Fruit fly (Drosophila melanogaster) whole organism, embryonic: ENCODE measurements around the gene CG2147.
A peak's percentile ranks its signal among the peaks of the same experiment; 100 is the strongest.

Source experiments
- Antp ChIP-seq: fragments of 200-800 bp; sonication (Bioruptor generic); optimal IDR thresholded peaks from 3 replicates; lab custom pipeline; 2016; ENCODE audit warnings: missing biosample characterization, missing genetic modification characterization
- Blimp-1 ChIP-seq: fragments of 200-800 bp; sonication (Bioruptor generic); optimal IDR thresholded peaks from 3 replicates; lab custom pipeline; 2018; ENCODE audit warnings: missing biosample characterization, missing genetic modification characterization, mild to moderate bottlenecking, moderate library complexity, missing genetic modification reagents
- CG10147 ChIP-seq: fragments of 200-800 bp; sonication (Bioruptor generic); optimal IDR thresholded peaks from 2 replicates; lab custom pipeline; 2019; ENCODE audit warnings: missing biosample characterization, mild to moderate bottlenecking, missing genetic modification characterization, moderate library complexity
- CG10543 ChIP-seq: fragments of 200-800 bp; sonication (Bioruptor generic); optimal IDR thresholded peaks from 3 replicates; lab custom pipeline; 2017; ENCODE audit warnings: missing biosample characterization, mild to moderate bottlenecking, missing genetic modification characterization, moderate library complexity
- CG13894 ChIP-seq: fragments of 200-800 bp; sonication (Bioruptor generic); optimal IDR thresholded peaks from 3 replicates; lab custom pipeline; 2018; ENCODE audit warnings: missing biosample characterization, mild to moderate bottlenecking, missing genetic modification characterization, moderate library complexity
- CG14667 ChIP-seq: fragments of 200-800 bp; sonication (Bioruptor generic); IDR thresholded peaks from 2 replicates; pipeline ENCODE4 v1.3.6; 2022; ENCODE audit warnings: missing biosample characterization, missing genetic modification characterization
- CG17385 ChIP-seq: fragments of 200-800 bp; sonication (Bioruptor generic); optimal IDR thresholded peaks from 3 replicates; lab custom pipeline; 2018; ENCODE audit warnings: missing biosample characterization, mild to moderate bottlenecking, missing genetic modification characterization
- CG17568 ChIP-seq: fragments of 200-800 bp; sonication (Bioruptor generic); optimal IDR thresholded peaks from 2 replicates; lab custom pipeline; 2018; ENCODE audit warnings: missing biosample characterization, mild to moderate bottlenecking, missing genetic modification characterization, moderate library complexity
- CG18764 ChIP-seq: fragments of 200-800 bp; sonication (Bioruptor generic); optimal IDR thresholded peaks from 3 replicates; lab custom pipeline; 2016; ENCODE audit warnings: missing biosample characterization, missing genetic modification characterization
- CG31441 ChIP-seq: fragments of 200-800 bp; sonication (Bioruptor generic); IDR thresholded peaks from 2 replicates; pipeline ENCODE4 v1.3.6; 2022; ENCODE audit warnings: missing biosample characterization, missing genetic modification characterization
- CG32532 ChIP-seq: fragments of 200-800 bp; sonication (Bioruptor generic); IDR thresholded peaks from 2 replicates; pipeline ENCODE4 v1.3.6; 2022; ENCODE audit warnings: missing biosample characterization, missing genetic modification characterization
- CG3726 ChIP-seq: fragments of 200-800 bp; sonication (Bioruptor generic); IDR thresholded peaks from 3 replicates; pipeline ENCODE4, ENCODE4 v1.3.6; 2022; ENCODE audit warnings: missing biosample characterization, missing genetic modification characterization
- CG42726 ChIP-seq: fragments of 200-800 bp; sonication (Bioruptor generic); IDR thresholded peaks from 2 replicates; pipeline ENCODE4 v1.3.6; 2022; ENCODE audit warnings: missing biosample characterization, missing genetic modification characterization; ENCODE audit not compliant: partially characterized antibody
- CG4328 ChIP-seq: fragments of 200-800 bp; sonication (Bioruptor generic); optimal IDR thresholded peaks from 3 replicates; lab custom pipeline; 2017; ENCODE audit warnings: missing biosample characterization, missing genetic modification reagents, missing genetic modification characterization
- CG4707 ChIP-seq: fragments of 200-800 bp; sonication (Bioruptor generic); optimal IDR thresholded peaks from 2 replicates; lab custom pipeline; 2018; ENCODE audit warnings: missing biosample characterization, mild to moderate bottlenecking, missing genetic modification characterization, moderate library complexity
- CG4730 ChIP-seq: fragments of 200-800 bp; sonication (Bioruptor generic); IDR thresholded peaks from 2 replicates; pipeline ENCODE4 v1.3.6; 2022; ENCODE audit warnings: missing biosample characterization, missing genetic modification characterization
- CG5245 ChIP-seq: fragments of 200-800 bp; sonication (Bioruptor generic); optimal IDR thresholded peaks from 3 replicates; lab custom pipeline; 2016; ENCODE audit warnings: missing biosample characterization, missing genetic modification characterization
- CG5953 ChIP-seq: fragments of 200-800 bp; sonication (Bioruptor generic); IDR thresholded peaks from 2 replicates; pipeline ENCODE4 v1.3.6; 2022; ENCODE audit warnings: missing biosample characterization, missing genetic modification characterization
- CG6813 ChIP-seq: fragments of 200-800 bp; sonication (Bioruptor generic); optimal IDR thresholded peaks from 2 replicates; lab custom pipeline; 2017; ENCODE audit warnings: missing biosample characterization, missing genetic modification characterization, mild to moderate bottlenecking, moderate library complexity, missing genetic modification reagents
- CG7271 ChIP-seq: fragments of 200-800 bp; sonication (Bioruptor generic); optimal IDR thresholded peaks from 2 replicates; lab custom pipeline; 2018; ENCODE audit warnings: missing biosample characterization, mild to moderate bottlenecking, missing genetic modification characterization, moderate library complexity
- CHES-1-like ChIP-seq: fragments of 200-800 bp; sonication (Bioruptor generic); optimal IDR thresholded peaks from 2 replicates; lab custom pipeline; 2016; ENCODE audit warnings: missing biosample characterization, missing genetic modification characterization
- E2f1 ChIP-seq: fragments of 200-800 bp; sonication (Bioruptor generic); IDR thresholded peaks from 2 replicates; pipeline ENCODE4 v1.3.6; 2022; ENCODE audit warnings: missing biosample characterization, missing genetic modification characterization
- Fer1 ChIP-seq: fragments of 200-800 bp; sonication (Bioruptor generic); optimal IDR thresholded peaks from 2 replicates; lab custom pipeline; 2017; ENCODE audit warnings: missing biosample characterization, mild to moderate bottlenecking, missing genetic modification characterization
- HHEX ChIP-seq: fragments of 200-800 bp; sonication (Bioruptor generic); optimal IDR thresholded peaks from 3 replicates; lab custom pipeline; 2017; ENCODE audit warnings: missing biosample characterization, mild to moderate bottlenecking, missing genetic modification characterization, missing genetic modification reagents
- Hey ChIP-seq: fragments of 200-800 bp; sonication (Bioruptor generic); optimal IDR thresholded peaks from 3 replicates; lab custom pipeline; 2018; ENCODE audit warnings: missing biosample characterization, mild to moderate bottlenecking, missing genetic modification characterization
- Hmr ChIP-seq: fragments of 200-800 bp; sonication (Bioruptor generic); optimal IDR thresholded peaks from 3 replicates; lab custom pipeline; 2017; ENCODE audit warnings: mild to moderate bottlenecking, missing biosample characterization, missing genetic modification reagents, missing genetic modification characterization
- Meics ChIP-seq: fragments of 200-800 bp; sonication (Bioruptor generic); optimal IDR thresholded peaks from 2 replicates; lab custom pipeline; 2017; ENCODE audit warnings: missing biosample characterization, mild to moderate bottlenecking, missing genetic modification characterization
- Nf-YB ChIP-seq: fragments of 200-800 bp; sonication (Bioruptor generic); optimal IDR thresholded peaks from 3 replicates; lab custom pipeline; 2019; ENCODE audit warnings: missing biosample characterization, mild to moderate bottlenecking, missing genetic modification characterization, moderate library complexity
- Vsx1 ChIP-seq: fragments of 200-800 bp; sonication (Bioruptor generic); optimal IDR thresholded peaks from 2 replicates; lab custom pipeline; 2017; ENCODE audit warnings: missing biosample characterization, mild to moderate bottlenecking, missing genetic modification characterization, missing genetic modification reagents
- YL-1 ChIP-seq: fragments of 200-800 bp; sonication (Bioruptor generic); optimal IDR thresholded peaks from 3 replicates; lab custom pipeline; 2017; ENCODE audit warnings: missing biosample characterization, mild to moderate bottlenecking, missing genetic modification characterization
- bbx ChIP-seq: fragments of 200-800 bp; sonication (Bioruptor generic); IDR thresholded peaks from 2 replicates; pipeline ENCODE4 v1.3.6; 2022; ENCODE audit warnings: missing biosample characterization, missing genetic modification characterization; ENCODE audit not compliant: partially characterized antibody
- cas ChIP-seq: fragments of 200-800 bp; sonication (Bioruptor generic); IDR thresholded peaks from 2 replicates; pipeline ENCODE4 v1.3.6; 2022; ENCODE audit warnings: missing biosample characterization, missing genetic modification characterization
- danr ChIP-seq: fragments of 200-800 bp; sonication (Bioruptor generic); IDR thresholded peaks from 2 replicates; pipeline ENCODE4 v1.3.6; 2022; ENCODE audit warnings: missing biosample characterization, missing genetic modification characterization
- dysf ChIP-seq: fragments of 200-800 bp; sonication (Bioruptor generic); IDR thresholded peaks from 3 replicates; pipeline ENCODE4 v1.3.6; 2022; ENCODE audit warnings: missing biosample characterization, missing genetic modification characterization
- en ChIP-seq: fragments of 200-800 bp; sonication (Bioruptor generic); optimal IDR thresholded peaks from 2 replicates; lab custom pipeline; 2016; ENCODE audit warnings: missing biosample characterization, missing genetic modification characterization
- eyg ChIP-seq: fragments of 200-800 bp; sonication (Bioruptor generic); optimal IDR thresholded peaks from 3 replicates; lab custom pipeline; 2016; ENCODE audit warnings: missing biosample characterization, missing genetic modification characterization
- grn ChIP-seq: fragments of 200-800 bp; sonication (Bioruptor generic); optimal IDR thresholded peaks from 3 replicates; lab custom pipeline; 2017; ENCODE audit warnings: missing biosample characterization, missing genetic modification characterization
- kah ChIP-seq: fragments of 200-800 bp; sonication (Bioruptor generic); optimal IDR thresholded peaks from 2 replicates; lab custom pipeline; 2018; ENCODE audit warnings: missing biosample characterization, mild to moderate bottlenecking, missing genetic modification characterization
- luna ChIP-seq: fragments of 200-800 bp; sonication (Bioruptor generic); optimal IDR thresholded peaks from 2 replicates; lab custom pipeline; 2016; ENCODE audit warnings: missing biosample characterization, missing genetic modification characterization
- nom ChIP-seq: fragments of 200-800 bp; sonication (Bioruptor generic); optimal IDR thresholded peaks from 2 replicates; lab custom pipeline; 2017; ENCODE audit warnings: missing biosample characterization, missing genetic modification characterization, mild to moderate bottlenecking, moderate library complexity, missing genetic modification reagents
- oc ChIP-seq: fragments of 200-800 bp; sonication (Bioruptor generic); optimal IDR thresholded peaks from 2 replicates; lab custom pipeline; 2018; ENCODE audit warnings: missing biosample characterization, mild to moderate bottlenecking, missing genetic modification characterization, moderate library complexity
- org-1 ChIP-seq: fragments of 200-800 bp; sonication (Bioruptor generic); optimal IDR thresholded peaks from 2 replicates; lab custom pipeline; 2017; ENCODE audit warnings: missing biosample characterization, missing genetic modification characterization
- pzg ChIP-seq: fragments of 200-800 bp; sonication (Bioruptor generic); optimal IDR thresholded peaks from 3 replicates; lab custom pipeline; 2018; ENCODE audit warnings: missing biosample characterization, mild to moderate bottlenecking, missing genetic modification characterization, moderate library complexity
- schlank ChIP-seq: fragments of 200-800 bp; sonication (Bioruptor generic); optimal IDR thresholded peaks from 2 replicates; lab custom pipeline; 2018; ENCODE audit warnings: missing biosample characterization, mild to moderate bottlenecking, missing genetic modification characterization
- sima ChIP-seq: fragments of 200-800 bp; sonication (Bioruptor generic); optimal IDR thresholded peaks from 2 replicates; lab custom pipeline; 2016; ENCODE audit warnings: missing biosample characterization, missing genetic modification characterization
- slou ChIP-seq: fragments of 200-800 bp; sonication (Bioruptor generic); optimal IDR thresholded peaks from 3 replicates; lab custom pipeline; 2016; ENCODE audit warnings: missing biosample characterization, missing genetic modification characterization
- so ChIP-seq: fragments of 200-800 bp; sonication (Bioruptor generic); IDR thresholded peaks from 3 replicates; pipeline ENCODE4 v1.3.6; 2022; ENCODE audit warnings: missing biosample characterization, missing genetic modification characterization
- tin ChIP-seq: fragments of 200-800 bp; sonication (Bioruptor generic); optimal IDR thresholded peaks from 3 replicates; lab custom pipeline; 2016; ENCODE audit warnings: missing biosample characterization, missing genetic modification characterization
- twi ChIP-seq: fragments of 200-800 bp; optimal IDR thresholded peaks from 2 replicates; lab custom pipeline; 2019; ENCODE audit warnings: missing biosample characterization, mild to moderate bottlenecking, missing genetic modification characterization, moderate library complexity
- z ChIP-seq: fragments of 200-800 bp; sonication (Bioruptor generic); IDR thresholded peaks from 3 replicates; pipeline ENCODE4 v1.3.6; 2022; ENCODE audit warnings: missing biosample characterization, missing genetic modification characterization

The CG2147 gene

dm6 chrX:8198935-8199580, 41.4 kb upstream of the CG2147 start (continued):
- peak; percentile 6 for TF ChIP-seq schlank (tag; lab: Kevin White, UChicago)
- no peak for TF ChIP-seq CG3726 (GFP tag; lab: Robert Waterston, UW)
- TF ChIP-seq Fer1 (GFP tag; lab: Kevin White, UChicago), result peak; percentile 7
- no peak for TF ChIP-seq CG5953 (GFP tag; lab: Robert Waterston, UW)
- TF ChIP-seq dysf (GFP tag; lab: Robert Waterston, UW), result peak; percentile 28; the same call in 1 of the 3 replicates
- TF ChIP-seq CG10147 (GFP tag; lab: Kevin White, UChicago), result no peak
- peak; percentile 41 for TF ChIP-seq Hey (tag; lab: Kevin White, UChicago)
- TF ChIP-seq E2f1 (GFP tag; lab: Robert Waterston, UW), result no peak
- TF ChIP-seq Blimp-1, result peak; percentile 14
- no peak for TF ChIP-seq CG14667
- TF ChIP-seq CG17385 (GFP tag; lab: Kevin White, UChicago), result no peak
- peak; percentile 14 for TF ChIP-seq oc
- TF ChIP-seq bbx (GFP tag; lab: Robert Waterston, UW), result no peak
- TF ChIP-seq tin (GFP tag; lab: Kevin White, UChicago), result no peak
- TF ChIP-seq YL-1 (GFP tag; lab: Kevin White, UChicago), result no peak
- TF ChIP-seq kah, result no peak
- peak; percentile 25 for TF ChIP-seq Meics (GFP tag; lab: Kevin White, UChicago)
- TF ChIP-seq so, result no peak
- TF ChIP-seq grn, result peak; percentile 65
- TF ChIP-seq Hmr (GFP tag; lab: Kevin White, UChicago), result peak; percentile 47
- TF ChIP-seq CG18764 (GFP tag; lab: Kevin White, UChicago), result no peak
- no peak for TF ChIP-seq CG7271 (tag; lab: Kevin White, UChicago)
- TF ChIP-seq en (GFP tag; lab: Kevin White, UChicago), result no peak
- no peak for TF ChIP-seq CG4328 (GFP tag; lab: Kevin White, UChicago)
- no peak for TF ChIP-seq Antp
- peak; percentile 63 for TF ChIP-seq Vsx1 (GFP tag; lab: Kevin White, UChicago)
- TF ChIP-seq CG13894 (tag; lab: Kevin White, UChicago), result no peak
- no peak for TF ChIP-seq org-1 (GFP tag; lab: Kevin White, UChicago)
- TF ChIP-seq CG4730, result no peak
- no peak for TF ChIP-seq CHES-1-like
- peak; percentile 11 for TF ChIP-seq CG6813 (GFP tag; lab: Kevin White, UChicago)
- TF ChIP-seq Nf-YB (GFP tag; lab: Kevin White, UChicago), result peak; percentile 28
- TF ChIP-seq CG5245 (GFP tag; lab: Kevin White, UChicago), result no peak
- TF ChIP-seq CG42726 (GFP tag; lab: Robert Waterston, UW), result no peak
- TF ChIP-seq slou (GFP tag; lab: Kevin White, UChicago), result no peak
- no peak for TF ChIP-seq CG31441 (GFP tag; lab: Robert Waterston, UW)
- no peak for TF ChIP-seq CG17568 (GFP tag; lab: Kevin White, UChicago)
- no peak for TF ChIP-seq z
- peak; percentile 74 for TF ChIP-seq CG10543
- no peak for TF ChIP-seq CG32532 (GFP tag; lab: Robert Waterston, UW)
- TF ChIP-seq pzg, result no peak
- no peak for TF ChIP-seq nom
- no peak for TF ChIP-seq twi
- no peak for TF ChIP-seq CG4707 (GFP tag; lab: Kevin White, UChicago)
- no peak for TF ChIP-seq sima (GFP tag; lab: Kevin White, UChicago)
- peak; percentile 12 for TF ChIP-seq HHEX (GFP tag; lab: Kevin White, UChicago)
- TF ChIP-seq luna, result no peak
- no peak for TF ChIP-seq cas
- no peak for TF ChIP-seq eyg
- no peak for TF ChIP-seq danr (GFP tag; lab: Robert Waterston, UW)
